Worm (Caenorhabditis elegans) whole organism, L1 larva: Measurements from ENCODE around the gene F35F10.6.

Experiments used
- alr-1 ChIP-seq: fragments of 200-800 bp; sonication (Bioruptor generic); optimal IDR thresholded peaks from 2 replicates; lab custom pipeline; 2018; ENCODE audit warnings: borderline replicate concordance, mild to moderate bottlenecking, missing genetic modification characterization, missing compliant biosample characterization
- aly-2 ChIP-seq: fragments of 150-350 bp; optimal IDR thresholded peaks from 2 replicates; lab custom pipeline; 2014; ENCODE audit warnings: missing biosample characterization, missing genetic modification characterization
- ama-1 ChIP-seq: fragments of 150-350 bp; optimal IDR thresholded peaks from 2 replicates; lab custom pipeline; 2014
- ceh-8 ChIP-seq: fragments of 200-800 bp; sonication (Bioruptor generic); optimal IDR thresholded peaks from 2 replicates; lab custom pipeline; 2018; ENCODE audit warnings: mild to moderate bottlenecking, missing genetic modification characterization, moderate library complexity, missing compliant biosample characterization
- ceh-88 ChIP-seq: fragments of 200-800 bp; sonication (Bioruptor generic); IDR thresholded peaks from 2 replicates; pipeline ENCODE4 v1.3.6; 2022; ENCODE audit warnings: missing genetic modification characterization, missing compliant biosample characterization
- ces-1 ChIP-seq: fragments of 150-350 bp; optimal IDR thresholded peaks from 2 replicates; lab custom pipeline; 2014; ENCODE audit warnings: missing biosample characterization, missing genetic modification reagents, missing genetic modification characterization
- efl-3 ChIP-seq: fragments of 200-800 bp; sonication (Bioruptor generic); optimal IDR thresholded peaks from 2 replicates; lab custom pipeline; 2018; ENCODE audit warnings: mild to moderate bottlenecking, missing genetic modification characterization, missing compliant biosample characterization
- egl-13 ChIP-seq: sonication (generic microtip); optimal IDR thresholded peaks from 2 replicates; lab custom pipeline; 2016; ENCODE audit warnings: missing genotype, missing genetic modification reagents, missing genetic modification characterization, missing compliant biosample characterization
- elt-3 ChIP-seq, 6 experiments: fragments of 150-350 bp in 1 of 6; sonication (generic microtip); optimal IDR thresholded peaks; 2 replicates each; lab custom pipeline; 2017 to 2018; ENCODE audit warnings: missing biosample characterization in 6 of 6, missing genetic modification characterization in 6 of 6, inconsistent platforms in 1 of 6
- fkh-8 ChIP-seq: sonication (generic microtip); optimal IDR thresholded peaks from 2 replicates; lab custom pipeline; 2016; ENCODE audit warnings: mild to moderate bottlenecking, missing genetic modification characterization, missing compliant biosample characterization
- hlh-4 ChIP-seq: sonication (generic microtip); optimal IDR thresholded peaks from 2 replicates; lab custom pipeline; 2016; ENCODE audit warnings: mild to moderate bottlenecking, missing genetic modification characterization, missing compliant biosample characterization
- hpl-2 ChIP-seq: fragments of 150-350 bp; optimal IDR thresholded peaks from 2 replicates; lab custom pipeline; 2014; ENCODE audit warnings: missing biosample characterization, missing genetic modification reagents, missing genetic modification characterization
- isw-1 ChIP-seq: fragments of 200-800 bp; sonication (Bioruptor generic); IDR thresholded peaks from 2 replicates; pipeline ENCODE4 v1.3.6; 2022; ENCODE audit warnings: missing genetic modification characterization, missing compliant biosample characterization
- jun-1 ChIP-seq: fragments of 150-350 bp; optimal IDR thresholded peaks from 2 replicates; lab custom pipeline; 2014; ENCODE audit warnings: missing biosample characterization, missing genetic modification reagents, missing genetic modification characterization
- lin-13 ChIP-seq: fragments of 150-350 bp; optimal IDR thresholded peaks from 2 replicates; lab custom pipeline; 2014; ENCODE audit warnings: missing biosample characterization, missing genetic modification reagents, missing genetic modification characterization
- lin-14 ChIP-seq: fragments of 200-800 bp; sonication (Bioruptor generic); optimal IDR thresholded peaks from 2 replicates; lab custom pipeline; 2018; ENCODE audit warnings: mild to moderate bottlenecking, missing genetic modification characterization, moderate library complexity, missing compliant biosample characterization
- lir-3 ChIP-seq: sonication (generic microtip); optimal IDR thresholded peaks from 2 replicates; lab custom pipeline; 2016; ENCODE audit warnings: mild to moderate bottlenecking, missing genetic modification characterization, moderate library complexity, missing compliant biosample characterization; ENCODE audit not compliant: poor library complexity
- mdl-1 ChIP-seq, 2 experiments: fragments of 150-350 bp; optimal IDR thresholded peaks; 2 replicates each; lab custom pipeline; 2014 to 2017; ENCODE audit warnings: missing biosample characterization in 2 of 2, missing genetic modification characterization in 2 of 2, inconsistent platforms in 1 of 2
- nhr-11 ChIP-seq: fragments of 150-350 bp; optimal IDR thresholded peaks from 2 replicates; lab custom pipeline; 2014; ENCODE audit warnings: missing biosample characterization, missing genetic modification characterization
- nhr-12 ChIP-seq: sonication (generic microtip); optimal IDR thresholded peaks from 2 replicates; lab custom pipeline; 2017; ENCODE audit warnings: missing biosample characterization, missing genetic modification characterization
- nhr-20 ChIP-seq: sonication (generic microtip); optimal IDR thresholded peaks from 2 replicates; lab custom pipeline; 2016; ENCODE audit warnings: mild to moderate bottlenecking, missing genetic modification characterization, missing compliant biosample characterization
- nhr-76 ChIP-seq: sonication (generic microtip); optimal IDR thresholded peaks from 2 replicates; lab custom pipeline; 2017; ENCODE audit warnings: missing biosample characterization, missing genetic modification characterization
- nhr-85 ChIP-seq: sonication (generic microtip); peaks from one replicate; lab custom pipeline; 2016; ENCODE audit warnings: missing genetic modification characterization, inconsistent platforms, missing compliant biosample characterization
- pag-3 ChIP-seq: sonication (generic microtip); optimal IDR thresholded peaks from 2 replicates; lab custom pipeline; 2017; ENCODE audit warnings: missing genetic modification characterization, mild to moderate bottlenecking, missing compliant biosample characterization, antibody characterized with exemption, borderline replicate concordance; ENCODE audit not compliant: insufficient read depth
- sox-4 ChIP-seq: sonication (generic microtip); optimal IDR thresholded peaks from 2 replicates; lab custom pipeline; 2016; ENCODE audit warnings: missing genetic modification characterization, missing compliant biosample characterization
- sup-37 ChIP-seq: fragments of 200-800 bp; sonication (Bioruptor generic); optimal IDR thresholded peaks from 2 replicates; lab custom pipeline; 2018; ENCODE audit warnings: mild to moderate bottlenecking, missing genetic modification characterization, missing compliant biosample characterization
- tbx-2 ChIP-seq: sonication (generic microtip); optimal IDR thresholded peaks from 2 replicates; lab custom pipeline; 2016; ENCODE audit warnings: missing genetic modification characterization, missing compliant biosample characterization
- unc-130 ChIP-seq: fragments of 150-350 bp; optimal IDR thresholded peaks from 2 replicates; lab custom pipeline; 2017; ENCODE audit warnings: missing biosample characterization, missing genetic modification characterization, inconsistent platforms
- unc-86 ChIP-seq: sonication (generic microtip); optimal IDR thresholded peaks from 2 replicates; lab custom pipeline; 2016; ENCODE audit warnings: missing genetic modification characterization, missing compliant biosample characterization
- unc-98 ChIP-seq: fragments of 200-800 bp; sonication (Bioruptor generic); IDR thresholded peaks from 2 replicates; pipeline ENCODE4 v1.3.6; 2022; ENCODE audit warnings: missing genetic modification characterization, missing compliant biosample characterization
- zag-1 ChIP-seq: fragments of 150-350 bp; optimal IDR thresholded peaks from 2 replicates; lab custom pipeline; 2014; ENCODE audit warnings: missing biosample characterization, missing genetic modification characterization
- zip-4 ChIP-seq: fragments of 200-800 bp; sonication (Bioruptor generic); optimal IDR thresholded peaks from 2 replicates; lab custom pipeline; 2018; ENCODE audit warnings: mild to moderate bottlenecking, missing genetic modification characterization, moderate library complexity, missing compliant biosample characterization
- ztf-4 ChIP-seq: fragments of 150-350 bp; optimal IDR thresholded peaks from 2 replicates; lab custom pipeline; 2014; ENCODE audit warnings: missing biosample characterization, missing genetic modification characterization

F35F10.6 gene

DNA sequence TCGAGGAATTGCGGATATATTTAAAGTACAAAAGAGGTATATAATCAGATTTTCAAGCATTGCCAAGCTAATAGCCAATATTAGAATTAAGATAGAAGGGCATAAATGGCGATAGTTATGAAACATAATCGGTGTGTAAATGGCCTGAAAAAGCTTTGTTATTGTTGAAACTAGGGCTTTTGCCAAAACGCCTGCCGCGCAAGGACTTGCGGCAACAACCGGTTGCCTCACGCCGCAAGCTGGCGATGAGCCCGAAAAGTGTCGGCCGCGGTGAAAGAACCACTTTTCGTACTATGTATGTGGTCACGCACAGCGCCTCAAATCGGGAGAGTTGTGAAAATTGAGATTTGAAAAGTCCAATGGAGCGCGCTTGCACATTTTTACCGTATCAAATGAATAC, 10.3 kb upstream of the F35F10.6 start:
- no peak for TF ChIP-seq lin-14 (GFP tag; lab: Kevin White, UChicago)
- TF ChIP-seq, all 84 proteins: peak for 0

DNA sequence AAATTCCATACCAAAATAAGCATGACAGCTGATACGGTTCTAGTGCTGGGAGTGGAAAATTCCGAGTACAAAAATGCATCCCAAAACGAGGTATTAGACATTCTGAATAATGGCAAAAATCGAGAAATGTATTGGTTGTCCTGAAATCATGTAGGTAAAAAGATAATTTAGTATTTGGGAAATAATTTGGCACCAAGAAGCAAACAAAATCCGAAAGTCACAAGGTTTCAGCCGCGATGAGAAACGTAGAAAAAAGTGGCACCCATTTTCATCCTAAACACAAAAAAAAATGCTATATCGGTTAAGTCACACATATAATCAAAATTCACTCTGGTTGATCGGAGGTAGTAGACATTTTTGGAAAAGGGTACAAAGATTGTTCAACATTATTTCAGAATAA, 8.6 kb upstream of the F35F10.6 start, which contains the start of gene srx-122:
TSS of gene srx-122 (minus strand) at position 101 of the 400 bp plus-strand sequence.
- TF ChIP-seq ces-1 (GFP tag; lab: Kevin White, UChicago) (no peak), mdl-1 (tag; optimal IDR thresholded peaks at IDR 0.05; lab: Kevin White, UChicago) (no peak), fkh-8 (no peak), nhr-76 (tag; lab: Kevin White, UChicago) (no peak), ama-1 (lab: Kevin White, UChicago) (no peak), elt-3 (tag; optimal IDR thresholded peaks at IDR 0.05; lab: Kevin White, UChicago) (no peak), nhr-11 (tag; lab: Kevin White, UChicago) (no peak)
- TF ChIP-seq, all 84 proteins: peak for 0

DNA sequence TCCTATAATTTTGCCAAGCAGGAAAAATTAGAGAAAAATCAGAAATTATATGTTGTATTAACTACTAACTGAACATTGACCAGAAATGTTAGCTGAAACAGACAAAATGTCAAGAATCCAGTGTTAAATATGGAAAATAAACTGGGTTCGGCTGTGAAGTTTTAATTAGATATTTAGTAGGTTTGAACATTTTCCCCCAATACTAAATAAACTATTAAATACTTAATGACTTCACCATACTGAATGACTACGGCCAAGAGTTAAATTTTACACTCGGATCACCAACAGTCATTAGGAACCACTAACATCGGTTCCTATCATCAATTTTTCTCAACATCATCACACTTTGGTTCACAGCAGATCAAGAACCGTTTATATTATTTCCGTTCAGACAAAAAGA, 6.2 kb upstream of the F35F10.6 start:
- TF ChIP-seq ztf-4 (tag; lab: Kevin White, UChicago) (no peak), egl-13 (no peak), fkh-8 (no peak), hpl-2 (no peak)

DNA sequence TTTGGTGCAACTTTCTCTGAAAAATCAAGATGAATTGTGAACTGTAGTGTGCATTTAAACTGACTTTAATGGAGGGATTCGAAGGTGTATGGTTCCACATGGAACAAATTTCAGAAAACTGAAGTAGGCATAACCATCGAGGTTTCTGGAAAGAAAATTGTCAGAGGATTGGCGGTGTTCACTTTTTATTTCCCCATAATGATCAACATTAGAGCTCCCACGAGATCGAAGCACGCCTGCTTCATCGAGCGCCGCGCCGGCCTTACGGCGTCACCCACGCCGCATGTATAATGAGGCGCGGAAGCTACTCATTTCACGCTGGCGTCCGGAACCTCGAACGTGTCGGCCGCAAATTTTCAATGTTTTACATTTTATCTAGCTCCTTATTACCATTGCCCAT, 1.0 kb downstream of the F35F10.6 start:
- TF ChIP-seq alr-1 (no peak), elt-3 (tag; optimal IDR thresholded peaks at IDR 0.05; lab: Kevin White, UChicago) (no peak), unc-130 (no peak), nhr-85 (tag; lab: Kevin White, UChicago) (no peak), lir-3 (no peak), jun-1 (tag; lab: Kevin White, UChicago) (no peak), ceh-8 (GFP tag; lab: Kevin White, UChicago) (no peak)
- TF ChIP-seq, all 84 proteins: peak for 0

DNA sequence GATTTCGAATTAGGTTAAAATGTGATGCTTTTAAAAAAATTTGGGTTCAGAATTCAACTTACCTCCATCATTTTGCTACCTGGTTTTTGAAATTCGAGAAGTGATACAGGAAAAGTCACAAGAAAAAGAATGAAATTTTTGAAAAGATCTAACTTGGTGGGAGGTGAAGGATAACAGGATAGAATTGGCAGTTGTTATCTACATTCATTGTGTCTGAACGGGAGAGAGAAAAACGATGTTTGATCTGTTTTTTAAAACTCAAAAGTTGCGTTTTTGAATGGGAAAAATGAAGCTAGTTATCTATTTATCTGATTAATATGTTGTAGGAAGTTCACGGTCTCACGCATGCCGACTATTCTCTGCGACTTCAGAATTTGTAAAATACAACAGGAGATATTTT, 1.8 kb downstream of the F35F10.6 start, which contains the start of gene F35F10.7:
TSS of gene F35F10.7 (minus strand) at position 101 of the 400 bp plus-strand sequence.
- no peak for TF ChIP-seq pag-3 (tag; lab: Kevin White, UChicago)
- TF ChIP-seq, all 84 proteins: peak for 0

DNA sequence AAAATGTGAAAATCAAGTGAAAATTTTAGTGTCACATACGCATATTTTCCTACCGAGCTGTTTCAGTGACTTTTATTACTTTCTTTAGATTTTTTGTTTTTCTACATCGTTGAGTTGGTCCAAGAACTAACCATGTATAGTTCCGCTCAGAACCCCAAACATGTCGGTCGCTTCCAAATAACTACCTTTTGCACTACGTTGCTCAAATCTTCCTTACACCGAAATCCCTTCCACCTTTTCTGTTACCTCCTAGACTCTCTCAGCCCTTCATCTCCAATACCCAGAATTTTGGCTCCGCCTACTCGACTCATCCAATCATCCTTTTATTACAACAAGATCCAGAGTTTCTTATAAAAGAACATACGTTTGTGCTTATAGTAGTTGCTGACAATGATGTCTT, 4.5 kb downstream of the F35F10.6 start, which contains the start of gene F35F10.5:
TSS of gene F35F10.5 (plus strand) at position 301 of the 400 bp plus-strand sequence.
- TF ChIP-seq zag-1 (tag; lab: Kevin White, UChicago) = no peak
- no peak for TF ChIP-seq tbx-2 (tag; lab: Kevin White, UChicago)

DNA sequence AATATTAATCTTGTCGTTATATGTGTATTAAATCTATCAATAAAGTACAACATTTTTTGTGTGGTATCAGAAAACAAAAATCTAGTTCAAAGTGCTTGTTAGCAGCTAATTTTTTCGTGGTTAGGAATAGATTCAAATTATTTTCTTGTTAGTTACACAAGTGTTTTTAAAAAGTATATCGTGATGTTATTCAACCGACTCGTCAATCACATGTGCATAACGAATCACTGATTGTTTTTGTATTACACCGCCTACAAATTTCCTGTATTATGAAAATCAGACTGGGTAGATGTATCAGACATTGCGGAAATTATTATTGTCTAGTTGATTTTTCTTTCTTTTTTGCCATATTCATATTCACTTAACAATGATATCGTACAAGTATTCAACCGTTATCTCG, 6.2 kb downstream of the F35F10.6 start, which contains the start of gene str-64:
TSS of gene str-64 (plus strand) at position 301 of the 400 bp plus-strand sequence.
- TF ChIP-seq hpl-2 (no peak), isw-1 (GFP tag; lab: Robert Waterston, UW) (no peak), sox-4 (tag; lab: Kevin White, UChicago) (no peak), ceh-88 (GFP tag; lab: Robert Waterston, UW) (no peak), sup-37 (GFP tag; lab: Kevin White, UChicago) (no peak), nhr-20 (tag; lab: Kevin White, UChicago) (no peak), ces-1 (GFP tag; lab: Kevin White, UChicago) (no peak), nhr-11 (tag; lab: Kevin White, UChicago) (no peak), lin-13 (GFP tag; lab: Kevin White, UChicago) (no peak), zip-4 (GFP tag; lab: Kevin White, UChicago) (no peak), unc-98 (GFP tag; lab: Robert Waterston, UW) (no peak), unc-86 (no peak), hlh-4 (no peak), efl-3 (GFP tag; lab: Kevin White, UChicago) (no peak), jun-1 (tag; lab: Kevin White, UChicago) (no peak), nhr-12 (tag; lab: Kevin White, UChicago) (no peak), aly-2 (tag; lab: Kevin White, UChicago) (no peak)
